Fruit fly (Drosophila melanogaster) whole organism, embryonic: ENCODE data around the gene CG31493.

ENCODE experiments used
- ATbp ChIP-seq: fragments of 200-800 bp; sonication (Bioruptor generic); optimal IDR thresholded peaks from 2 replicates; lab custom pipeline; 2017; ENCODE audit warnings: missing biosample characterization, mild to moderate bottlenecking, missing genetic modification characterization, missing genetic modification reagents
- Ada2b ChIP-seq: fragments of 200-800 bp; sonication (Bioruptor generic); IDR thresholded peaks from 2 replicates; pipeline ENCODE4 v1.3.6; 2022; ENCODE audit warnings: missing biosample characterization, missing genetic modification characterization
- Aef1 ChIP-seq: fragments of 200-800 bp; sonication (Bioruptor generic); IDR thresholded peaks from 3 replicates; pipeline ENCODE4 v1.3.6; 2022; ENCODE audit warnings: missing biosample characterization, missing genetic modification characterization
- Asciz ChIP-seq: fragments of 200-800 bp; sonication (Bioruptor generic); optimal IDR thresholded peaks from 2 replicates; lab custom pipeline; 2017; ENCODE audit warnings: missing biosample characterization, mild to moderate bottlenecking, missing genetic modification characterization, missing genetic modification reagents
- B-H1 ChIP-seq: fragments of 200-800 bp; sonication (Bioruptor generic); IDR thresholded peaks from 3 replicates; pipeline ENCODE4 v1.3.6; 2022; ENCODE audit warnings: missing biosample characterization, missing genetic modification characterization
- Blimp-1 ChIP-seq: fragments of 200-800 bp; sonication (Bioruptor generic); optimal IDR thresholded peaks from 3 replicates; lab custom pipeline; 2018; ENCODE audit warnings: missing biosample characterization, missing genetic modification characterization, mild to moderate bottlenecking, moderate library complexity, missing genetic modification reagents
- CG10565 ChIP-seq: fragments of 200-800 bp; sonication (Bioruptor generic); optimal IDR thresholded peaks from 3 replicates; lab custom pipeline; 2016; ENCODE audit warnings: missing biosample characterization, mild to moderate bottlenecking, missing genetic modification characterization
- CG10959 ChIP-seq: fragments of 200-800 bp; sonication (Bioruptor generic); IDR thresholded peaks from 2 replicates; pipeline ENCODE4 v1.3.6; 2022; ENCODE audit warnings: missing biosample characterization, missing genetic modification characterization
- CG11247 ChIP-seq: fragments of 200-800 bp; sonication (Bioruptor generic); IDR thresholded peaks from 2 replicates; pipeline ENCODE4 v1.3.6; 2022; ENCODE audit warnings: missing biosample characterization, missing genetic modification characterization
- CG11398 ChIP-seq: fragments of 200-800 bp; sonication (Bioruptor generic); optimal IDR thresholded peaks from 2 replicates; lab custom pipeline; 2016; ENCODE audit warnings: missing biosample characterization, missing genetic modification characterization
- CG13287 ChIP-seq: fragments of 200-800 bp; sonication (Bioruptor generic); IDR thresholded peaks from 2 replicates; pipeline ENCODE4 v1.3.6; 2022; ENCODE audit warnings: missing biosample characterization, missing genetic modification characterization; ENCODE audit not compliant: partially characterized antibody
- CG14050 ChIP-seq: fragments of 200-800 bp; sonication (Bioruptor generic); IDR thresholded peaks from 3 replicates; pipeline ENCODE4 v1.3.6; 2022; ENCODE audit warnings: missing biosample characterization, missing genetic modification characterization
- CG14667 ChIP-seq: fragments of 200-800 bp; sonication (Bioruptor generic); IDR thresholded peaks from 2 replicates; pipeline ENCODE4 v1.3.6; 2022; ENCODE audit warnings: missing biosample characterization, missing genetic modification characterization
- CG14860 ChIP-seq: fragments of 200-800 bp; sonication (Bioruptor generic); IDR thresholded peaks from 3 replicates; pipeline ENCODE4 v1.3.6; 2022; ENCODE audit warnings: missing biosample characterization, missing genetic modification characterization; ENCODE audit not compliant: partially characterized antibody
- CG1529 ChIP-seq: fragments of 200-800 bp; sonication (Bioruptor generic); optimal IDR thresholded peaks from 3 replicates; lab custom pipeline; 2018; ENCODE audit warnings: missing biosample characterization, missing genetic modification characterization
- CG15696 ChIP-seq: fragments of 200-800 bp; sonication (Bioruptor generic); optimal IDR thresholded peaks from 2 replicates; lab custom pipeline; 2019; ENCODE audit warnings: missing biosample characterization, mild to moderate bottlenecking, missing genetic modification characterization, moderate library complexity
- CG17829 ChIP-seq: fragments of 200-800 bp; optimal IDR thresholded peaks from 2 replicates; lab custom pipeline; 2019; ENCODE audit warnings: missing biosample characterization, mild to moderate bottlenecking, missing genetic modification characterization, moderate library complexity
- CG1832 ChIP-seq: fragments of 200-800 bp; sonication (Bioruptor generic); optimal IDR thresholded peaks from 2 replicates; lab custom pipeline; 2017; ENCODE audit warnings: missing biosample characterization, mild to moderate bottlenecking, missing genetic modification characterization, inconsistent platforms
- CG2129 ChIP-seq: fragments of 200-800 bp; sonication (Bioruptor generic); IDR thresholded peaks from 2 replicates; pipeline ENCODE4 v1.3.6; 2022; ENCODE audit warnings: missing biosample characterization, missing genetic modification characterization; ENCODE audit not compliant: partially characterized antibody
- CG32532 ChIP-seq: fragments of 200-800 bp; sonication (Bioruptor generic); IDR thresholded peaks from 2 replicates; pipeline ENCODE4 v1.3.6; 2022; ENCODE audit warnings: missing biosample characterization, missing genetic modification characterization
- CG34422 ChIP-seq: fragments of 200-800 bp; sonication (Bioruptor generic); IDR thresholded peaks from 3 replicates; pipeline ENCODE4 v1.3.6; 2022; ENCODE audit warnings: missing biosample characterization, missing genetic modification characterization
- CG3995 ChIP-seq: fragments of 200-800 bp; sonication (Bioruptor generic); optimal IDR thresholded peaks from 3 replicates; lab custom pipeline; 2016; ENCODE audit warnings: missing biosample characterization, missing genetic modification characterization
- CG7357 ChIP-seq: fragments of 200-800 bp; sonication (Bioruptor generic); IDR thresholded peaks from 3 replicates; pipeline ENCODE4 v1.3.6; 2022; ENCODE audit warnings: missing biosample characterization, missing genetic modification characterization
- CG7928 ChIP-seq: fragments of 200-800 bp; sonication (Bioruptor generic); optimal IDR thresholded peaks from 2 replicates; lab custom pipeline; 2017; ENCODE audit warnings: missing biosample characterization, mild to moderate bottlenecking, missing genetic modification characterization
- CG8478 ChIP-seq: fragments of >200 bp; optimal IDR thresholded peaks from 2 replicates; lab custom pipeline; 2018
- CG8944 ChIP-seq: fragments of 200-800 bp; sonication (Bioruptor generic); optimal IDR thresholded peaks from 3 replicates; lab custom pipeline; 2016; ENCODE audit warnings: missing biosample characterization, missing genetic modification characterization
- CG9932 ChIP-seq: fragments of 200-800 bp; sonication (Bioruptor generic); IDR thresholded peaks from 2 replicates; pipeline ENCODE4 v1.3.6; 2022; ENCODE audit warnings: missing biosample characterization, missing genetic modification characterization
- CTCF ChIP-seq: fragments of 200-800 bp; sonication (Bioruptor generic); optimal IDR thresholded peaks from 2 replicates; lab custom pipeline; 2017; ENCODE audit warnings: missing biosample characterization, mild to moderate bottlenecking, missing genetic modification characterization, moderate library complexity
- Dp ChIP-seq: fragments of 200-800 bp; sonication (Bioruptor generic); optimal IDR thresholded peaks from 2 replicates; lab custom pipeline; 2018; ENCODE audit warnings: missing biosample characterization, mild to moderate bottlenecking, missing genetic modification characterization, moderate library complexity
- Drgx ChIP-seq: fragments of 200-800 bp; sonication (Bioruptor generic); IDR thresholded peaks from 2 replicates; pipeline ENCODE4 v1.3.6; 2022; ENCODE audit warnings: missing biosample characterization, missing genetic modification characterization
- Fer3 ChIP-seq: fragments of 200-800 bp; sonication (Bioruptor generic); optimal IDR thresholded peaks from 2 replicates; lab custom pipeline; 2018; ENCODE audit warnings: missing biosample characterization, mild to moderate bottlenecking, missing genetic modification characterization, moderate library complexity
- H2.0 ChIP-seq: fragments of 200-800 bp; sonication (Bioruptor generic); IDR thresholded peaks from 2 replicates; pipeline ENCODE4 v1.3.6; 2022; ENCODE audit warnings: missing biosample characterization, missing genetic modification characterization
- HLH3B ChIP-seq: fragments of 200-800 bp; sonication (Bioruptor generic); IDR thresholded peaks from 2 replicates; pipeline ENCODE4 v1.3.6; 2022; ENCODE audit warnings: missing biosample characterization, missing genetic modification characterization
- Hr3 ChIP-seq: fragments of 200-800 bp; sonication (Bioruptor generic); optimal IDR thresholded peaks from 3 replicates; lab custom pipeline; 2016; ENCODE audit warnings: missing biosample characterization, missing genetic modification characterization
- MBD-R2 ChIP-seq: fragments of 200-800 bp; sonication (Bioruptor generic); IDR thresholded peaks from 2 replicates; pipeline ENCODE4 v1.3.6; 2022; ENCODE audit warnings: missing biosample characterization, missing genetic modification characterization
- Nf-YC ChIP-seq: fragments of 200-800 bp; optimal IDR thresholded peaks from 3 replicates; lab custom pipeline; 2019; ENCODE audit warnings: missing biosample characterization, mild to moderate bottlenecking, missing genetic modification characterization, moderate library complexity
- Rfx ChIP-seq: fragments of 200-800 bp; sonication (Bioruptor generic); IDR thresholded peaks from 2 replicates; pipeline ENCODE4 v1.3.6; 2022; ENCODE audit warnings: missing biosample characterization, missing genetic modification characterization
- Usf ChIP-seq: fragments of 200-800 bp; sonication (Bioruptor generic); optimal IDR thresholded peaks from 2 replicates; lab custom pipeline; 2017; ENCODE audit warnings: missing genotype, missing biosample characterization, missing genetic modification characterization
- al ChIP-seq: fragments of 200-800 bp; sonication (Bioruptor generic); IDR thresholded peaks from 2 replicates; pipeline ENCODE4 v1.3.6; 2022; ENCODE audit warnings: missing biosample characterization, missing genetic modification characterization
- caup ChIP-seq: fragments of 200-800 bp; sonication (Bioruptor generic); optimal IDR thresholded peaks from 3 replicates; lab custom pipeline; 2017; ENCODE audit warnings: missing biosample characterization, mild to moderate bottlenecking, missing genetic modification characterization, moderate library complexity; ENCODE audit not compliant: severe bottlenecking
- ci ChIP-seq: fragments of 200-800 bp; sonication (Bioruptor generic); IDR thresholded peaks from 3 replicates; pipeline ENCODE4 v1.3.6; 2022; ENCODE audit warnings: missing biosample characterization, missing genetic modification characterization
- en ChIP-seq: fragments of 200-800 bp; sonication (Bioruptor generic); optimal IDR thresholded peaks from 2 replicates; lab custom pipeline; 2016; ENCODE audit warnings: missing biosample characterization, missing genetic modification characterization
- esg ChIP-seq: fragments of 200-800 bp; sonication (Bioruptor generic); conservative IDR thresholded peaks from 2 replicates; pipeline ENCODE4 v1.3.6; 2022; ENCODE audit warnings: missing biosample characterization, missing genetic modification characterization
- fd96Cb ChIP-seq: fragments of 200-800 bp; sonication (Bioruptor generic); optimal IDR thresholded peaks from 2 replicates; lab custom pipeline; 2018; ENCODE audit warnings: missing biosample characterization, mild to moderate bottlenecking, missing genetic modification characterization, moderate library complexity
- kni ChIP-seq: fragments of 200-800 bp; sonication (Bioruptor generic); optimal IDR thresholded peaks from 3 replicates; lab custom pipeline; 2017; ENCODE audit warnings: mild to moderate bottlenecking, missing biosample characterization, missing genetic modification reagents, missing genetic modification characterization
- pan ChIP-seq, 4 experiments: fragments of >200 bp in 3 of 4; fragments of 200-800 bp in 1 of 4; sonication (Bioruptor generic) in 1 of 4; optimal IDR thresholded peaks in 3 of 4; IDR thresholded peaks in 1 of 4; 2 replicates each; pipeline versions ENCODE4 v1.3.6 to Lab custom; 2017 to 2022; ENCODE audit warnings: missing biosample characterization in 2 of 4, missing genetic modification characterization in 2 of 4, mixed read lengths in 1 of 4
- pfk ChIP-seq: fragments of 200-800 bp; sonication (Bioruptor generic); optimal IDR thresholded peaks from 2 replicates; lab custom pipeline; 2018; ENCODE audit warnings: missing biosample characterization, mild to moderate bottlenecking, missing genetic modification characterization, moderate library complexity
- pum ChIP-seq: fragments of 200-800 bp; sonication (Bioruptor generic); optimal IDR thresholded peaks from 2 replicates; lab custom pipeline; 2016; ENCODE audit warnings: missing biosample characterization, missing genetic modification characterization
- slou ChIP-seq: fragments of 200-800 bp; sonication (Bioruptor generic); optimal IDR thresholded peaks from 3 replicates; lab custom pipeline; 2016; ENCODE audit warnings: missing biosample characterization, missing genetic modification characterization
- tin ChIP-seq: fragments of 200-800 bp; sonication (Bioruptor generic); optimal IDR thresholded peaks from 3 replicates; lab custom pipeline; 2016; ENCODE audit warnings: missing biosample characterization, missing genetic modification characterization
- toy ChIP-seq: fragments of 200-800 bp; sonication (Bioruptor generic); IDR thresholded peaks from 2 replicates; pipeline ENCODE4 v1.3.6; 2022; ENCODE audit warnings: missing biosample characterization, missing genetic modification characterization

Gene CG31493

dm6 chr3R:7124109-7124639 is 7.2 kb upstream of the CG31493 start, which contains the start of the genes Alh and CG10098 (continued):
- peak; percentile 78 for TF ChIP-seq CG17829 (tag; lab: Kevin White, UChicago)
- peak; percentile 73 for TF ChIP-seq Ada2b (GFP tag; lab: Robert Waterston, UW)
- TF ChIP-seq HLH3B (GFP tag; lab: Robert Waterston, UW): peak; percentile 70
- peak; percentile 50 for TF ChIP-seq Aef1 (GFP tag; lab: Robert Waterston, UW)
- peak; percentile 59 for TF ChIP-seq CG3995 (GFP tag; lab: Kevin White, UChicago)
- TF ChIP-seq CG34422 (GFP tag; lab: Robert Waterston, UW): peak; percentile 69; the same call in 1 of the 3 replicates
- peak; percentile 75 for TF ChIP-seq esg
- TF ChIP-seq Blimp-1 (GFP tag; lab: Kevin White, UChicago): peak; percentile 63
- peak; percentile 71 for TF ChIP-seq CG13287 (GFP tag; lab: Robert Waterston, UW)
- peak; percentile 75 for TF ChIP-seq MBD-R2
- 0 out of 2 replicates have a peak, but pooled peaks have one; percentile 45 for TF ChIP-seq toy
- peak; percentile 60 for TF ChIP-seq CG10959 (GFP tag; lab: Robert Waterston, UW)
- TF ChIP-seq tin: peak; percentile 92
- peak; percentile 87 for TF ChIP-seq CG8944 (GFP tag; lab: Kevin White, UChicago)
- TF ChIP-seq CG10565 (GFP tag; lab: Kevin White, UChicago): no peak
- peak; percentile 54 for TF ChIP-seq B-H1 (GFP tag; lab: Robert Waterston, UW)
- peak; percentile 94 for TF ChIP-seq CG9932 (GFP tag; lab: Robert Waterston, UW)
- peak; percentile 52 for TF ChIP-seq kni
- TF ChIP-seq CG7357 (GFP tag; lab: Robert Waterston, UW): peak; percentile 66
- TF ChIP-seq Dp (GFP tag; lab: Kevin White, UChicago): peak; percentile 17
- TF ChIP-seq CG14667 (GFP tag; lab: Robert Waterston, UW): peak; percentile 80
- peak; percentile 34 for TF ChIP-seq ATbp (GFP tag; lab: Kevin White, UChicago)
- TF ChIP-seq CG11247 (GFP tag; lab: Robert Waterston, UW): peak; percentile 76
- peak; percentile 86 for TF ChIP-seq CG32532 (GFP tag; lab: Robert Waterston, UW)
- TF ChIP-seq CG14860 (GFP tag; lab: Robert Waterston, UW): peak; percentile 63
- peak; percentile 77 for TF ChIP-seq Fer3 (tag; lab: Kevin White, UChicago)
- peak; percentile 80 for TF ChIP-seq al (GFP tag; lab: Robert Waterston, UW)
- TF ChIP-seq CG15696 (tag; lab: Kevin White, UChicago): peak; percentile 87
- peak; percentile 89 for TF ChIP-seq Rfx
- peak; percentile 71 for TF ChIP-seq Usf
- TF ChIP-seq pfk (GFP tag; lab: Kevin White, UChicago): no peak
- peak; percentile 48; the same call in 2 of the 3 replicates for TF ChIP-seq CG14050 (GFP tag; lab: Robert Waterston, UW)
- TF ChIP-seq CG11398 (GFP tag; lab: Kevin White, UChicago): no peak
- TF ChIP-seq pan (optimal IDR thresholded peaks at IDR 0.05; lab: Kevin White, UChicago): no peak
- TF ChIP-seq pan (GFP tag; optimal IDR thresholded peaks at IDR 0.05 in 1 of 2, IDR thresholded peaks at IDR 0.05 in 1 of 2): peak in 1 of 2 experiments; percentile 70
- peak; percentile 55 for TF ChIP-seq en (GFP tag; lab: Kevin White, UChicago)
- peak; percentile 88 for TF ChIP-seq Hr3 (GFP tag; lab: Kevin White, UChicago)
- peak; percentile 69 for TF ChIP-seq H2.0
- no peak for TF ChIP-seq CG1832
- TF ChIP-seq CG8478 (lab: Kevin White, UChicago): peak; percentile 80
- no peak; the same call in 1 of the 2 replicates for TF ChIP-seq Drgx (GFP tag; lab: Robert Waterston, UW)
- TF ChIP-seq slou: peak; percentile 72
- peak; percentile 43 for TF ChIP-seq CG7928 (GFP tag; lab: Kevin White, UChicago)
- TF ChIP-seq caup (GFP tag; lab: Kevin White, UChicago): peak; percentile 44
- TF ChIP-seq ci (GFP tag; lab: Robert Waterston, UW): peak; percentile 7; the same call in 1 of the 3 replicates
- peak; percentile 75 for TF ChIP-seq Nf-YC (tag; lab: Kevin White, UChicago)
- TF ChIP-seq CG1529 (GFP tag; lab: Kevin White, UChicago): peak; percentile 62
- TF ChIP-seq pum (GFP tag; lab: Kevin White, UChicago): peak; percentile 85
- peak; percentile 73 for TF ChIP-seq fd96Cb (tag; lab: Kevin White, UChicago)
- peak; percentile 60 for TF ChIP-seq Asciz
- TF ChIP-seq CTCF (GFP tag; lab: Kevin White, UChicago): no peak
- TF ChIP-seq CG2129: peak; percentile 64
